Fruit fly (Drosophila melanogaster) whole organism, embryonic: ENCODE measurements around the gene rumi.

Experiments used
- Abd-B ChIP-seq: fragments of 200-800 bp; sonication (Bioruptor generic); optimal IDR thresholded peaks from 2 replicates; lab custom pipeline; 2018; ENCODE audit warnings: missing biosample characterization, mild to moderate bottlenecking, missing genetic modification characterization, moderate library complexity
- Ada2b ChIP-seq: fragments of 200-800 bp; sonication (Bioruptor generic); IDR thresholded peaks from 2 replicates; pipeline ENCODE4 v1.3.6; 2022; ENCODE audit warnings: missing biosample characterization, missing genetic modification characterization
- Asciz ChIP-seq: fragments of 200-800 bp; sonication (Bioruptor generic); optimal IDR thresholded peaks from 2 replicates; lab custom pipeline; 2017; ENCODE audit warnings: missing biosample characterization, mild to moderate bottlenecking, missing genetic modification characterization, missing genetic modification reagents
- BEAF-32 ChIP-seq: fragments of 200-800 bp; sonication (Bioruptor generic); optimal IDR thresholded peaks from 3 replicates; lab custom pipeline; 2017; ENCODE audit warnings: missing biosample characterization, missing genetic modification characterization, mild to moderate bottlenecking, moderate library complexity, missing genetic modification reagents
- Blimp-1 ChIP-seq: fragments of 200-800 bp; sonication (Bioruptor generic); optimal IDR thresholded peaks from 3 replicates; lab custom pipeline; 2018; ENCODE audit warnings: missing biosample characterization, missing genetic modification characterization, mild to moderate bottlenecking, moderate library complexity, missing genetic modification reagents
- CG10321 ChIP-seq: fragments of 200-800 bp; sonication (Bioruptor generic); IDR thresholded peaks from 2 replicates; pipeline ENCODE4 v1.3.6; 2022; ENCODE audit warnings: missing biosample characterization, missing genetic modification characterization
- CG10543 ChIP-seq: fragments of 200-800 bp; sonication (Bioruptor generic); optimal IDR thresholded peaks from 3 replicates; lab custom pipeline; 2017; ENCODE audit warnings: missing biosample characterization, mild to moderate bottlenecking, missing genetic modification characterization, moderate library complexity
- CG1233 ChIP-seq: fragments of 200-800 bp; sonication (Bioruptor generic); optimal IDR thresholded peaks from 4 replicates; lab custom pipeline; 2018; ENCODE audit warnings: missing biosample characterization, mild to moderate bottlenecking, missing genetic modification characterization
- CG14860 ChIP-seq: fragments of 200-800 bp; sonication (Bioruptor generic); IDR thresholded peaks from 3 replicates; pipeline ENCODE4 v1.3.6; 2022; ENCODE audit warnings: missing biosample characterization, missing genetic modification characterization; ENCODE audit not compliant: partially characterized antibody
- CG17359 ChIP-seq: fragments of 200-800 bp; sonication (Bioruptor generic); optimal IDR thresholded peaks from 3 replicates; lab custom pipeline; 2018; ENCODE audit warnings: missing biosample characterization, mild to moderate bottlenecking, missing genetic modification characterization, moderate library complexity
- CG17912 ChIP-seq: fragments of 200-800 bp; sonication (Bioruptor generic); optimal IDR thresholded peaks from 2 replicates; lab custom pipeline; 2018; ENCODE audit warnings: missing biosample characterization, mild to moderate bottlenecking, missing genetic modification characterization
- CG18764 ChIP-seq: fragments of 200-800 bp; sonication (Bioruptor generic); optimal IDR thresholded peaks from 3 replicates; lab custom pipeline; 2016; ENCODE audit warnings: missing biosample characterization, missing genetic modification characterization
- CG2678 ChIP-seq: fragments of 200-800 bp; sonication (Bioruptor generic); optimal IDR thresholded peaks from 3 replicates; lab custom pipeline; 2019; ENCODE audit warnings: missing biosample characterization, mild to moderate bottlenecking, missing genetic modification characterization, moderate library complexity
- CG2712 ChIP-seq: fragments of 200-800 bp; optimal IDR thresholded peaks from 3 replicates; lab custom pipeline; 2019; ENCODE audit warnings: missing biosample characterization, mild to moderate bottlenecking, missing genetic modification characterization, moderate library complexity
- CG2875 ChIP-seq: fragments of 200-800 bp; sonication (Bioruptor generic); optimal IDR thresholded peaks from 2 replicates; lab custom pipeline; 2017; ENCODE audit warnings: missing biosample characterization, mild to moderate bottlenecking, missing genetic modification characterization, missing genetic modification reagents
- CG3065 ChIP-seq: fragments of 200-800 bp; sonication (Bioruptor generic); optimal IDR thresholded peaks from 2 replicates; lab custom pipeline; 2016; ENCODE audit warnings: missing biosample characterization, missing genetic modification characterization
- CG4707 ChIP-seq: fragments of 200-800 bp; sonication (Bioruptor generic); optimal IDR thresholded peaks from 2 replicates; lab custom pipeline; 2018; ENCODE audit warnings: missing biosample characterization, mild to moderate bottlenecking, missing genetic modification characterization, moderate library complexity
- CG5245 ChIP-seq: fragments of 200-800 bp; sonication (Bioruptor generic); optimal IDR thresholded peaks from 3 replicates; lab custom pipeline; 2016; ENCODE audit warnings: missing biosample characterization, missing genetic modification characterization
- CG6854 ChIP-seq: fragments of 200-800 bp; sonication (Bioruptor generic); optimal IDR thresholded peaks from 3 replicates; lab custom pipeline; 2017; ENCODE audit warnings: missing biosample characterization, mild to moderate bottlenecking, missing genetic modification characterization
- CoRest ChIP-seq: fragments of 200-800 bp; sonication (Bioruptor generic); optimal IDR thresholded peaks from 3 replicates; lab custom pipeline; 2018; ENCODE audit warnings: missing biosample characterization, mild to moderate bottlenecking, missing genetic modification characterization, moderate library complexity
- Dbx ChIP-seq: fragments of 200-800 bp; sonication (Bioruptor generic); IDR thresholded peaks from 3 replicates; pipeline ENCODE4 v1.3.6; 2022; ENCODE audit warnings: missing biosample characterization, missing genetic modification characterization
- E2f2 ChIP-seq: fragments of 200-800 bp; sonication (Bioruptor generic); IDR thresholded peaks from 2 replicates; pipeline ENCODE4 v1.3.6; 2022; ENCODE audit warnings: missing biosample characterization, missing genetic modification characterization
- Ets65A ChIP-seq: fragments of 200-800 bp; sonication (Bioruptor generic); peaks from one replicate; lab custom pipeline; 2016; ENCODE audit warnings: missing biosample characterization, missing genetic modification characterization
- HmgD ChIP-seq: fragments of 200-800 bp; sonication (Bioruptor generic); optimal IDR thresholded peaks from 3 replicates; lab custom pipeline; 2016; ENCODE audit warnings: missing biosample characterization, missing genetic modification characterization
- Hmx ChIP-seq: fragments of 200-800 bp; sonication (Bioruptor generic); optimal IDR thresholded peaks from 2 replicates; lab custom pipeline; 2016; ENCODE audit warnings: missing biosample characterization, missing genetic modification characterization
- Myb ChIP-seq: fragments of 200-800 bp; sonication (Bioruptor generic); optimal IDR thresholded peaks from 2 replicates; lab custom pipeline; 2016; ENCODE audit warnings: missing biosample characterization, missing genetic modification characterization
- Scr ChIP-seq: fragments of 200-800 bp; sonication (Bioruptor generic); IDR thresholded peaks from 2 replicates; pipeline ENCODE4 v1.3.6; 2022; ENCODE audit warnings: missing biosample characterization, missing genetic modification characterization; ENCODE audit not compliant: partially characterized antibody
- Six4 ChIP-seq: fragments of 200-800 bp; sonication (Bioruptor generic); optimal IDR thresholded peaks from 2 replicates; lab custom pipeline; 2016; ENCODE audit warnings: missing biosample characterization, missing genetic modification characterization
- Ssrp ChIP-seq: fragments of 200-800 bp; sonication (Bioruptor generic); optimal IDR thresholded peaks from 2 replicates; lab custom pipeline; 2018; ENCODE audit warnings: missing biosample characterization, mild to moderate bottlenecking, missing genetic modification characterization, moderate library complexity
- Taf1 ChIP-seq: fragments of 200-800 bp; sonication (Bioruptor generic); IDR thresholded peaks from 2 replicates; pipeline ENCODE4 v1.3.6; 2022; ENCODE audit warnings: missing biosample characterization, missing genetic modification characterization
- bsh ChIP-seq, 2 experiments: fragments of 200-800 bp; sonication (Bioruptor generic); optimal IDR thresholded peaks; 2 replicates each; lab custom pipeline; 2017 to 2018; ENCODE audit warnings: mild to moderate bottlenecking in 2 of 2, missing biosample characterization in 2 of 2, missing genetic modification characterization in 2 of 2, moderate library complexity in 1 of 2
- crol ChIP-seq: fragments of 200-800 bp; sonication (Bioruptor generic); IDR thresholded peaks from 2 replicates; pipeline ENCODE4 v1.3.6; 2022; ENCODE audit warnings: missing biosample characterization, missing genetic modification characterization
- danr ChIP-seq: fragments of 200-800 bp; sonication (Bioruptor generic); IDR thresholded peaks from 2 replicates; pipeline ENCODE4 v1.3.6; 2022; ENCODE audit warnings: missing biosample characterization, missing genetic modification characterization
- dmrt99B ChIP-seq: fragments of 200-800 bp; sonication (Bioruptor generic); optimal IDR thresholded peaks from 2 replicates; lab custom pipeline; 2018; ENCODE audit warnings: missing biosample characterization, mild to moderate bottlenecking, missing genetic modification characterization, moderate library complexity
- gfzf ChIP-seq: fragments of 200-800 bp; sonication (Bioruptor generic); optimal IDR thresholded peaks from 2 replicates; lab custom pipeline; 2016; ENCODE audit warnings: missing biosample characterization, mild to moderate bottlenecking, missing genetic modification characterization, moderate library complexity
- grn ChIP-seq: fragments of 200-800 bp; sonication (Bioruptor generic); optimal IDR thresholded peaks from 3 replicates; lab custom pipeline; 2017; ENCODE audit warnings: missing biosample characterization, missing genetic modification characterization
- h ChIP-seq: fragments of >200 bp; optimal IDR thresholded peaks from 2 replicates; lab custom pipeline; 2017
- her ChIP-seq: fragments of 200-800 bp; sonication (Bioruptor generic); optimal IDR thresholded peaks from 2 replicates; lab custom pipeline; 2016; ENCODE audit warnings: missing biosample characterization, missing genetic modification characterization
- mld ChIP-seq: fragments of 200-800 bp; sonication (Bioruptor generic); IDR thresholded peaks from 3 replicates; pipeline ENCODE4 v1.3.6; 2022; ENCODE audit warnings: missing biosample characterization, missing genetic modification characterization; ENCODE audit not compliant: partially characterized antibody
- odd ChIP-seq: fragments of 200-800 bp; sonication (Bioruptor generic); optimal IDR thresholded peaks from 2 replicates; lab custom pipeline; 2017; ENCODE audit warnings: missing biosample characterization, mild to moderate bottlenecking, missing genetic modification characterization
- run ChIP-seq: fragments of 200-800 bp; sonication (Bioruptor generic); optimal IDR thresholded peaks from 3 replicates; lab custom pipeline; 2018; ENCODE audit warnings: missing biosample characterization, mild to moderate bottlenecking, missing genetic modification characterization
- sc ChIP-seq, 3 experiments: fragments of >200 bp in 2 of 3; fragments of 200-800 bp in 1 of 3; sonication (Bioruptor generic) in 1 of 3; optimal IDR thresholded peaks; 2 replicates in 2 of 3; 3 replicates in 1 of 3; lab custom pipeline; 2017; ENCODE audit warnings: mild to moderate bottlenecking in 1 of 3, missing biosample characterization in 1 of 3, missing genetic modification characterization in 1 of 3, missing genetic modification reagents in 1 of 3
- sens ChIP-seq: fragments of 200-800 bp; sonication (Bioruptor generic); peaks from one replicate; lab custom pipeline; 2016; ENCODE audit warnings: missing biosample characterization, missing genetic modification characterization
- unc-4 ChIP-seq: fragments of 200-800 bp; sonication (Bioruptor generic); IDR thresholded peaks from 2 replicates; pipeline ENCODE4 v1.3.6; 2022; ENCODE audit warnings: missing biosample characterization, missing genetic modification characterization; ENCODE audit not compliant: partially characterized antibody
- vvl ChIP-seq: fragments of 200-800 bp; sonication (Bioruptor generic); IDR thresholded peaks from 2 replicates; pipeline ENCODE4 v1.3.6; 2022; ENCODE audit warnings: missing biosample characterization, missing genetic modification characterization
- wek ChIP-seq: fragments of 200-800 bp; sonication (Bioruptor generic); optimal IDR thresholded peaks from 3 replicates; lab custom pipeline; 2018; ENCODE audit warnings: missing biosample characterization, mild to moderate bottlenecking, missing genetic modification characterization, moderate library complexity
- zen ChIP-seq: fragments of 200-800 bp; sonication (Bioruptor generic); optimal IDR thresholded peaks from 3 replicates; lab custom pipeline; 2018; ENCODE audit warnings: missing biosample characterization, mild to moderate bottlenecking, missing genetic modification characterization, moderate library complexity
- zfh2 ChIP-seq: fragments of 200-800 bp; sonication (Bioruptor generic); optimal IDR thresholded peaks from 2 replicates; lab custom pipeline; 2016; ENCODE audit warnings: missing biosample characterization, missing genetic modification characterization

rumi gene

dm6 chr3R:22753895-22754774 is 3.7 kb upstream of the rumi start (continued):
- TF ChIP-seq CG17359 (tag; lab: Kevin White, UChicago) (peak; percentile 67), E2f2 (GFP tag; lab: Robert Waterston, UW) (no peak; the same call in 1 of the 2 replicates), Blimp-1 (GFP tag; lab: Kevin White, UChicago) (peak; percentile 51), Dbx (GFP tag; lab: Robert Waterston, UW) (peak; percentile 78), CG3065 (GFP tag; lab: Kevin White, UChicago) (no peak), CG1233 (peak; percentile 66), vvl (GFP tag; lab: Robert Waterston, UW) (peak; percentile 38), Abd-B (peak; percentile 33), CoRest (peak; percentile 85), unc-4 (GFP tag; lab: Robert Waterston, UW) (peak; percentile 44), Hmx (GFP tag; lab: Kevin White, UChicago) (peak; percentile 38), bsh (GFP tag; optimal IDR thresholded peaks at IDR 0.05; lab: Kevin White, UChicago) (peak in 1 of 2 experiments; percentile 54), Ets65A (peak; percentile 90), CG2875 (GFP tag; lab: Kevin White, UChicago) (no peak), Asciz (GFP tag; lab: Kevin White, UChicago) (peak; percentile 60), mld (no peak), crol (GFP tag; lab: Robert Waterston, UW) (peak; percentile 81), odd (peak; percentile 6), HmgD (no peak), CG14860 (no peak), danr (GFP tag; lab: Robert Waterston, UW) (0 out of 2 replicates have a peak, but pooled peaks have one; percentile 8), dmrt99B (peak; percentile 72), CG18764 (no peak), CG2678 (tag; lab: Kevin White, UChicago) (peak; percentile 81), gfzf (no peak), BEAF-32 (GFP tag; lab: Kevin White, UChicago) (no peak), Myb (GFP tag; lab: Kevin White, UChicago) (peak; percentile 17), CG6854 (peak; percentile 26), run (tag; lab: Kevin White, UChicago) (peak; percentile 15), Taf1 (GFP tag; lab: Robert Waterston, UW) (no peak), CG2712 (tag; lab: Kevin White, UChicago) (peak; percentile 56), zen (tag; lab: Kevin White, UChicago) (no peak), CG4707 (GFP tag; lab: Kevin White, UChicago) (peak; percentile 66), Six4 (GFP tag; lab: Kevin White, UChicago) (peak; percentile 67), CG10543 (GFP tag; lab: Kevin White, UChicago) (peak; percentile 90), Scr (GFP tag; lab: Robert Waterston, UW) (no peak), sc (optimal IDR thresholded peaks at IDR 0.05; lab: Kevin White, UChicago) (no peak), sc (GFP tag; optimal IDR thresholded peaks at IDR 0.05; lab: Kevin White, UChicago) (peak; percentile 32), sens (GFP tag; lab: Kevin White, UChicago) (peak; percentile 92), her (GFP tag; lab: Kevin White, UChicago) (peak; percentile 27), zfh2 (GFP tag; lab: Kevin White, UChicago) (peak; percentile 58), h (lab: Kevin White, UChicago) (no peak), CG10321 (GFP tag; lab: Robert Waterston, UW) (no peak), CG17912 (GFP tag; lab: Kevin White, UChicago) (no peak), grn (no peak), CG5245 (GFP tag; lab: Kevin White, UChicago) (peak; percentile 33), Ada2b (GFP tag; lab: Robert Waterston, UW) (peak; percentile 57), Ssrp (tag; lab: Kevin White, UChicago) (peak; percentile 58), wek (GFP tag; lab: Kevin White, UChicago) (no peak)
